Worm (Caenorhabditis elegans) whole organism, mixed stage, embryonic: ENCODE results near the gene plpp-1.1.

Experiments
- M03D4.4 ChIP-seq: sonication (generic microtip); optimal IDR thresholded peaks from 2 replicates; lab custom pipeline; 2017; ENCODE audit warnings: mild to moderate bottlenecking, missing genetic modification characterization, missing compliant biosample characterization
- blmp-1 ChIP-seq: fragments of 150-350 bp; optimal IDR thresholded peaks from 2 replicates; lab custom pipeline; 2014; ENCODE audit warnings: missing biosample characterization, missing genetic modification characterization
- ces-1 ChIP-seq: fragments of 150-350 bp; optimal IDR thresholded peaks from 2 replicates; lab custom pipeline; 2014; ENCODE audit warnings: missing biosample characterization, missing genetic modification reagents, missing genetic modification characterization
- elt-3 ChIP-seq: fragments of 150-350 bp; optimal IDR thresholded peaks from 2 replicates; lab custom pipeline; 2014; ENCODE audit warnings: missing biosample characterization, missing genetic modification characterization
- lin-13 ChIP-seq: fragments of 150-350 bp; optimal IDR thresholded peaks from 2 replicates; lab custom pipeline; 2014; ENCODE audit warnings: missing biosample characterization, missing genetic modification characterization
- lin-32 ChIP-seq: fragments of 200-800 bp; sonication (Bioruptor generic); optimal IDR thresholded peaks from 2 replicates; lab custom pipeline; 2018; ENCODE audit warnings: mild to moderate bottlenecking, missing genetic modification characterization, missing compliant biosample characterization
- lsy-2 ChIP-seq: fragments of 150-350 bp; optimal IDR thresholded peaks from 2 replicates; lab custom pipeline; 2014; ENCODE audit warnings: missing biosample characterization, missing genetic modification characterization
- nhr-237 ChIP-seq: fragments of 150-350 bp; optimal IDR thresholded peaks from 2 replicates; lab custom pipeline; 2014; ENCODE audit warnings: missing biosample characterization, missing genetic modification characterization
- unc-39 ChIP-seq: fragments of 150-350 bp; optimal IDR thresholded peaks from 2 replicates; lab custom pipeline; 2014; ENCODE audit warnings: missing biosample characterization, missing genetic modification characterization
- unc-62 ChIP-seq: fragments of 150-350 bp; optimal IDR thresholded peaks from 2 replicates; lab custom pipeline; 2014; ENCODE audit warnings: missing biosample characterization, missing genetic modification reagents, missing genetic modification characterization

ce11 chrII:3950077-3950476 lies 22.3 kb upstream of the plpp-1.1 start, which contains the start of gene sea-2:
- TF ChIP-seq lin-13 (tag; lab: Kevin White, UChicago) (no peak), unc-39 (tag; lab: Kevin White, UChicago) (no peak), elt-3 (tag; lab: Kevin White, UChicago) (no peak), ces-1 (GFP tag; lab: Kevin White, UChicago) (no peak), M03D4.4 (no peak), blmp-1 (no peak), lsy-2 (tag; lab: Kevin White, UChicago) (no peak), lin-32 (no peak), nhr-237 (tag; lab: Kevin White, UChicago) (no peak), unc-62 (no peak)
